Fruit fly (Drosophila melanogaster) whole organism, embryonic: ENCODE data around the gene CG43755.

ENCODE experiments used
- Adf1 ChIP-seq: fragments of 200-800 bp; sonication (Bioruptor generic); IDR thresholded peaks from 2 replicates; pipeline ENCODE4 v1.3.6; 2022; ENCODE audit warnings: missing biosample characterization, missing genetic modification characterization
- Atf3 ChIP-seq: fragments of 200-800 bp; sonication (Bioruptor generic); optimal IDR thresholded peaks from 3 replicates; lab custom pipeline; 2016; ENCODE audit warnings: missing biosample characterization, missing genetic modification characterization
- Atf6 ChIP-seq: fragments of 200-800 bp; sonication (Bioruptor generic); IDR thresholded peaks from 2 replicates; pipeline ENCODE4 v1.3.6; 2022; ENCODE audit warnings: missing biosample characterization, missing genetic modification characterization
- CG10543 ChIP-seq: fragments of 200-800 bp; sonication (Bioruptor generic); optimal IDR thresholded peaks from 3 replicates; lab custom pipeline; 2017; ENCODE audit warnings: missing biosample characterization, mild to moderate bottlenecking, missing genetic modification characterization, moderate library complexity
- CG11093 ChIP-seq: fragments of 200-800 bp; sonication (Bioruptor generic); IDR thresholded peaks from 3 replicates; pipeline ENCODE4 v1.3.6; 2022; ENCODE audit warnings: missing biosample characterization, missing genetic modification characterization
- CG12104 ChIP-seq: fragments of 200-800 bp; sonication (Bioruptor generic); optimal IDR thresholded peaks from 3 replicates; lab custom pipeline; 2016; ENCODE audit warnings: missing biosample characterization, missing genetic modification characterization
- CG12769 ChIP-seq: fragments of 200-800 bp; sonication (Bioruptor generic); optimal IDR thresholded peaks from 2 replicates; lab custom pipeline; 2019; ENCODE audit warnings: missing biosample characterization, mild to moderate bottlenecking, missing genetic modification characterization, moderate library complexity
- CG14014 ChIP-seq: fragments of 200-800 bp; sonication (Bioruptor generic); IDR thresholded peaks from 2 replicates; pipeline ENCODE4 v1.3.6; 2022; ENCODE audit warnings: missing biosample characterization, missing genetic modification characterization
- CG15073 ChIP-seq: fragments of 200-800 bp; sonication (Bioruptor generic); optimal IDR thresholded peaks from 2 replicates; lab custom pipeline; 2016; ENCODE audit warnings: missing biosample characterization, missing genetic modification characterization
- CG18011 ChIP-seq: fragments of 200-800 bp; sonication (Bioruptor generic); optimal IDR thresholded peaks from 2 replicates; lab custom pipeline; 2017; ENCODE audit warnings: missing biosample characterization, missing genetic modification characterization, mild to moderate bottlenecking, moderate library complexity, missing genotype
- CG2199 ChIP-seq: fragments of 200-800 bp; sonication (Bioruptor generic); IDR thresholded peaks from 3 replicates; pipeline ENCODE4 v1.3.6; 2022; ENCODE audit warnings: missing biosample characterization, missing genetic modification characterization
- CG3065 ChIP-seq: fragments of 200-800 bp; sonication (Bioruptor generic); optimal IDR thresholded peaks from 2 replicates; lab custom pipeline; 2016; ENCODE audit warnings: missing biosample characterization, missing genetic modification characterization
- CG32532 ChIP-seq: fragments of 200-800 bp; sonication (Bioruptor generic); IDR thresholded peaks from 2 replicates; pipeline ENCODE4 v1.3.6; 2022; ENCODE audit warnings: missing biosample characterization, missing genetic modification characterization
- CG33213 ChIP-seq: fragments of 200-800 bp; sonication (Bioruptor generic); optimal IDR thresholded peaks from 3 replicates; lab custom pipeline; 2016; ENCODE audit warnings: missing biosample characterization, missing genetic modification characterization
- CG34224 ChIP-seq: fragments of 200-800 bp; sonication (Bioruptor generic); IDR thresholded peaks from 3 replicates; pipeline ENCODE4 v1.3.6; 2022; ENCODE audit warnings: missing biosample characterization, missing genetic modification characterization; ENCODE audit not compliant: partially characterized antibody
- CG43689 ChIP-seq: fragments of 200-800 bp; sonication (Bioruptor generic); IDR thresholded peaks from 2 replicates; pipeline ENCODE4 v1.3.6; 2022; ENCODE audit warnings: missing biosample characterization, missing genetic modification characterization
- CG6175 ChIP-seq: fragments of 200-800 bp; sonication (Bioruptor generic); IDR thresholded peaks from 3 replicates; pipeline ENCODE4 v1.3.6; 2022; ENCODE audit warnings: missing biosample characterization, missing genetic modification characterization
- CG6254 ChIP-seq: fragments of 200-800 bp; sonication (Bioruptor generic); optimal IDR thresholded peaks from 3 replicates; lab custom pipeline; 2017; ENCODE audit warnings: mild to moderate bottlenecking, missing biosample characterization, missing genetic modification reagents, missing genetic modification characterization
- CG6791 ChIP-seq: fragments of 200-800 bp; sonication (Bioruptor generic); IDR thresholded peaks from 3 replicates; pipeline ENCODE4 v1.3.6; 2022; ENCODE audit warnings: missing biosample characterization, missing genetic modification characterization; ENCODE audit not compliant: partially characterized antibody
- CG8290 ChIP-seq, 3 experiments: fragments of 200-800 bp; sonication (Bioruptor generic); optimal IDR thresholded peaks; 2 replicates each; lab custom pipeline; 2016 to 2019; ENCODE audit warnings: missing biosample characterization in 3 of 3, missing genetic modification characterization in 3 of 3, mild to moderate bottlenecking in 2 of 3, moderate library complexity in 1 of 3
- CG8944 ChIP-seq: fragments of 200-800 bp; sonication (Bioruptor generic); optimal IDR thresholded peaks from 3 replicates; lab custom pipeline; 2016; ENCODE audit warnings: missing biosample characterization, missing genetic modification characterization
- CoRest ChIP-seq: fragments of 200-800 bp; sonication (Bioruptor generic); optimal IDR thresholded peaks from 3 replicates; lab custom pipeline; 2018; ENCODE audit warnings: missing biosample characterization, mild to moderate bottlenecking, missing genetic modification characterization, moderate library complexity
- Dbx ChIP-seq: fragments of 200-800 bp; sonication (Bioruptor generic); IDR thresholded peaks from 3 replicates; pipeline ENCODE4 v1.3.6; 2022; ENCODE audit warnings: missing biosample characterization, missing genetic modification characterization
- Deaf1 ChIP-seq: fragments of 200-800 bp; optimal IDR thresholded peaks from 3 replicates; lab custom pipeline; 2019; ENCODE audit warnings: missing biosample characterization, mild to moderate bottlenecking, missing genetic modification characterization, moderate library complexity
- Ets65A ChIP-seq: fragments of 200-800 bp; sonication (Bioruptor generic); peaks from one replicate; lab custom pipeline; 2016; ENCODE audit warnings: missing biosample characterization, missing genetic modification characterization
- Fer3 ChIP-seq: fragments of 200-800 bp; sonication (Bioruptor generic); optimal IDR thresholded peaks from 2 replicates; lab custom pipeline; 2018; ENCODE audit warnings: missing biosample characterization, mild to moderate bottlenecking, missing genetic modification characterization, moderate library complexity
- HmgZ ChIP-seq: fragments of 200-800 bp; sonication (Bioruptor generic); optimal IDR thresholded peaks from 2 replicates; lab custom pipeline; 2018; ENCODE audit warnings: missing biosample characterization, mild to moderate bottlenecking, missing genetic modification characterization
- Mes4 ChIP-seq: fragments of 200-800 bp; sonication (Bioruptor generic); optimal IDR thresholded peaks from 2 replicates; lab custom pipeline; 2016; ENCODE audit warnings: missing biosample characterization, missing genetic modification characterization
- Pdp1 ChIP-seq, 2 experiments: fragments of 200-800 bp; sonication (Bioruptor generic); optimal IDR thresholded peaks; 3 replicates each; lab custom pipeline; 2016; ENCODE audit warnings: missing biosample characterization in 2 of 2, missing genetic modification characterization in 2 of 2, mild to moderate bottlenecking in 1 of 2, moderate library complexity in 1 of 2
- Trl ChIP-seq, 3 experiments: fragments of >200 bp in 2 of 3; fragments of 200-800 bp in 1 of 3; sonication (Bioruptor generic) in 1 of 3; optimal IDR thresholded peaks; 2 replicates in 1 of 3; 3 replicates in 2 of 3; lab custom pipeline; 2016 to 2017; ENCODE audit warnings: missing biosample characterization in 1 of 3, missing genetic modification characterization in 1 of 3
- chm ChIP-seq: fragments of 200-800 bp; sonication (Bioruptor generic); IDR thresholded peaks from 2 replicates; pipeline ENCODE4 v1.3.6; 2022; ENCODE audit warnings: missing biosample characterization, missing genetic modification characterization
- crol ChIP-seq: fragments of 200-800 bp; sonication (Bioruptor generic); IDR thresholded peaks from 2 replicates; pipeline ENCODE4 v1.3.6; 2022; ENCODE audit warnings: missing biosample characterization, missing genetic modification characterization
- da ChIP-seq: fragments of 200-800 bp; sonication (Bioruptor generic); optimal IDR thresholded peaks from 2 replicates; lab custom pipeline; 2016; ENCODE audit warnings: missing biosample characterization, missing genetic modification characterization
- ewg ChIP-seq: fragments of 200-800 bp; sonication (Bioruptor generic); optimal IDR thresholded peaks from 3 replicates; lab custom pipeline; 2017; ENCODE audit warnings: mild to moderate bottlenecking, missing biosample characterization, missing genetic modification reagents, missing genetic modification characterization
- fru ChIP-seq: fragments of >200 bp; optimal IDR thresholded peaks from 2 replicates; lab custom pipeline; 2017
- gcm2 ChIP-seq: fragments of 200-800 bp; sonication (Bioruptor generic); optimal IDR thresholded peaks from 2 replicates; lab custom pipeline; 2016; ENCODE audit warnings: missing biosample characterization, missing genetic modification characterization
- gem ChIP-seq: fragments of 200-800 bp; sonication (Bioruptor generic); optimal IDR thresholded peaks from 2 replicates; lab custom pipeline; 2019; ENCODE audit warnings: missing biosample characterization, mild to moderate bottlenecking, missing genetic modification characterization, moderate library complexity
- ham ChIP-seq: fragments of 200-800 bp; sonication (Bioruptor generic); IDR thresholded peaks from 2 replicates; pipeline ENCODE4 v1.3.6; 2022; ENCODE audit warnings: missing biosample characterization, missing genetic modification characterization
- hbn ChIP-seq: fragments of 200-800 bp; sonication (Bioruptor generic); IDR thresholded peaks from 2 replicates; pipeline ENCODE4 v1.3.6; 2022; ENCODE audit warnings: missing biosample characterization, missing genetic modification characterization; ENCODE audit not compliant: partially characterized antibody
- jing ChIP-seq: fragments of 200-800 bp; sonication (Bioruptor generic); optimal IDR thresholded peaks from 2 replicates; lab custom pipeline; 2018; ENCODE audit warnings: missing biosample characterization, mild to moderate bottlenecking, missing genetic modification characterization
- otp ChIP-seq: fragments of 200-800 bp; sonication (Bioruptor generic); IDR thresholded peaks from 3 replicates; pipeline ENCODE4, ENCODE4 v1.3.6; 2022; ENCODE audit warnings: missing biosample characterization, missing genetic modification characterization
- pfk ChIP-seq: fragments of 200-800 bp; sonication (Bioruptor generic); optimal IDR thresholded peaks from 2 replicates; lab custom pipeline; 2018; ENCODE audit warnings: missing biosample characterization, mild to moderate bottlenecking, missing genetic modification characterization, moderate library complexity
- phol ChIP-seq: fragments of 200-800 bp; sonication (Bioruptor generic); optimal IDR thresholded peaks from 3 replicates; lab custom pipeline; 2018; ENCODE audit warnings: missing biosample characterization, mild to moderate bottlenecking, missing genetic modification characterization, moderate library complexity
- pita ChIP-seq: fragments of 200-800 bp; sonication (Bioruptor generic); optimal IDR thresholded peaks from 2 replicates; lab custom pipeline; 2017; ENCODE audit warnings: missing biosample characterization, mild to moderate bottlenecking, missing genetic modification characterization
- pnt ChIP-seq: fragments of 200-800 bp; sonication (Bioruptor generic); optimal IDR thresholded peaks from 3 replicates; lab custom pipeline; 2016; ENCODE audit warnings: missing biosample characterization, missing genetic modification characterization
- row ChIP-seq: fragments of 200-800 bp; sonication (Bioruptor generic); IDR thresholded peaks from 3 replicates; pipeline ENCODE4 v1.3.6; 2022; ENCODE audit warnings: missing biosample characterization, missing genetic modification characterization
- slp2 ChIP-seq: fragments of 200-800 bp; sonication (Bioruptor generic); optimal IDR thresholded peaks from 2 replicates; lab custom pipeline; 2016; ENCODE audit warnings: missing biosample characterization, missing genetic modification characterization
- tap ChIP-seq: fragments of 200-800 bp; optimal IDR thresholded peaks from 3 replicates; lab custom pipeline; 2019; ENCODE audit warnings: missing biosample characterization, mild to moderate bottlenecking, missing genetic modification characterization, moderate library complexity
- zf30C ChIP-seq: fragments of 200-800 bp; sonication (Bioruptor generic); optimal IDR thresholded peaks from 3 replicates; lab custom pipeline; 2018; ENCODE audit warnings: missing biosample characterization, mild to moderate bottlenecking, missing genetic modification characterization
- zfh2 ChIP-seq: fragments of 200-800 bp; sonication (Bioruptor generic); optimal IDR thresholded peaks from 2 replicates; lab custom pipeline; 2016; ENCODE audit warnings: missing biosample characterization, missing genetic modification characterization

The CG43755 gene

DNA sequence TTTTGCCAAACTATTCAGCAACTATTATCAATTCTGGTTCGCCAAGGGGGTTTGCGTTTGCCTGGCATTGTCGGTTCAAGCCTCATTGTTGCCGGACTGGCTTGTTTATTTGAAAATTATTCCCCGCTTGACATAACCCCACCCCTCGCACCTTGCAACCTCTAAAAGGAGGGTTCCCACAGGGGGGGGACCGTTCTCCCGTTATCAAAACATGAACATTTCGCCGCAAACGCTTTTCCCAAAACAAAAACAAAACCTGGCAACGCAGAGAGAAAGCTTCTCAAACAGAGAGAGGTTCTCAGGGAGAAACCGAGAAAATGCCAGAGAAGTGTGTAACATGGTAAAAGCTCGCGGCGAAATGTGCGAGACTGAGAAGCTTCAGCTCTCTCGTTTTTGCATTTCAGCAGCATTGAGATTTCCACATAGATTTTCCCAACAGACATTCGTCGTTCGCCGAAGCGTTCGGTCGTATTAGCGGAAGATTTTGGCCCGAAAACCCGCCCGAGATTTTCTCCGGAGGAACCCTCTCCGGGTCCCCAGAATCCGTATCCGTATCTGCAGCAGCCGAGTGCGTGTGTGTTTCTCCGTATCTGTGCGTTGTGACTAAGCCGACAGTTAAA is 19.6 kb downstream of the CG43755 start:
- no peak for TF ChIP-seq HmgZ (tag; lab: Kevin White, UChicago)
- no peak for TF ChIP-seq pnt (GFP tag; lab: Kevin White, UChicago)
- no peak for TF ChIP-seq tap (tag; lab: Kevin White, UChicago)
- no peak for TF ChIP-seq Ets65A (GFP tag; lab: Kevin White, UChicago)
- no peak for TF ChIP-seq da (GFP tag; lab: Kevin White, UChicago)
- no peak for TF ChIP-seq CG6175
- TF ChIP-seq gcm2, result no peak
- TF ChIP-seq hbn (GFP tag; lab: Robert Waterston, UW), result 0 out of 2 replicates have a peak, but pooled peaks have one; percentile 23
- peak; percentile 68 for TF ChIP-seq CG12769
- no peak for TF ChIP-seq jing (GFP tag; lab: Kevin White, UChicago)
- TF ChIP-seq phol (tag; lab: Kevin White, UChicago), result no peak
- no peak for TF ChIP-seq zf30C
- TF ChIP-seq CG11093 (GFP tag; lab: Robert Waterston, UW), result no peak
- TF ChIP-seq CG14014, result no peak
- no peak for TF ChIP-seq chm (GFP tag; lab: Robert Waterston, UW)
- TF ChIP-seq CG43689 (GFP tag; lab: Robert Waterston, UW), result no peak
- TF ChIP-seq CG10543, result peak; percentile 28
- TF ChIP-seq CG2199, result no peak
- TF ChIP-seq Pdp1 (GFP tag; optimal IDR thresholded peaks at IDR 0.05; lab: Kevin White, UChicago), result no peak
- TF ChIP-seq ham, result no peak
- no peak for TF ChIP-seq CG3065 (GFP tag; lab: Kevin White, UChicago)
- no peak for TF ChIP-seq CG33213 (GFP tag; lab: Kevin White, UChicago)
- no peak for TF ChIP-seq Atf6
- TF ChIP-seq Atf3, result no peak
- no peak for TF ChIP-seq gem
- TF ChIP-seq Trl (optimal IDR thresholded peaks at IDR 0.05; lab: Kevin White, UChicago), result peak; percentile 77 to 90
- TF ChIP-seq Trl (GFP tag; optimal IDR thresholded peaks at IDR 0.05; lab: Kevin White, UChicago), result peak; percentile 9
- peak; percentile 3 for TF ChIP-seq zfh2 (GFP tag; lab: Kevin White, UChicago)
- TF ChIP-seq slp2, result no peak
- TF ChIP-seq pita (GFP tag; lab: Kevin White, UChicago), result no peak
- no peak for TF ChIP-seq CG6791 (GFP tag; lab: Robert Waterston, UW)
- TF ChIP-seq CG18011 (GFP tag; lab: Kevin White, UChicago), result no peak
- no peak for TF ChIP-seq CG12104 (GFP tag; lab: Kevin White, UChicago)
- TF ChIP-seq Adf1, result peak; percentile 23; the same call in 1 of the 2 replicates
- TF ChIP-seq pfk (GFP tag; lab: Kevin White, UChicago), result no peak
- TF ChIP-seq Mes4, result no peak
- TF ChIP-seq row (GFP tag; lab: Robert Waterston, UW), result no peak
- no peak for TF ChIP-seq CG8944 (GFP tag; lab: Kevin White, UChicago)
- 0 out of 3 replicates have a peak, but pooled peaks have one; percentile 37 for TF ChIP-seq Dbx (GFP tag; lab: Robert Waterston, UW)
- TF ChIP-seq CG8290 (GFP tag; optimal IDR thresholded peaks at IDR 0.05; lab: Kevin White, UChicago), result no peak
- TF ChIP-seq CG8290 (tag; optimal IDR thresholded peaks at IDR 0.05; lab: Kevin White, UChicago), result peak in 1 of 2 experiments; percentile 8
- peak; percentile 18; the same call in 1 of the 3 replicates for TF ChIP-seq otp (GFP tag; lab: Robert Waterston, UW)
- TF ChIP-seq CG32532, result no peak
- no peak for TF ChIP-seq CoRest (tag; lab: Kevin White, UChicago)
- TF ChIP-seq ewg (GFP tag; lab: Kevin White, UChicago), result no peak
- TF ChIP-seq fru (lab: Kevin White, UChicago), result no peak
- TF ChIP-seq Deaf1 (tag; lab: Kevin White, UChicago), result peak; percentile 86
- TF ChIP-seq CG34224 (GFP tag; lab: Robert Waterston, UW), result peak; percentile 60; the same call in 2 of the 3 replicates
- no peak for TF ChIP-seq CG6254 (GFP tag; lab: Kevin White, UChicago)
- TF ChIP-seq Fer3, result no peak
- TF ChIP-seq CG15073 (GFP tag; lab: Kevin White, UChicago), result no peak
- TF ChIP-seq crol (GFP tag; lab: Robert Waterston, UW), result peak; percentile 91
